Worm (Caenorhabditis elegans) whole organism, young adult: Measurements from ENCODE around the gene srh-3.

ENCODE experiments used
- F33H1.4 ChIP-seq: fragments of 200-800 bp; sonication (Bioruptor generic); IDR thresholded peaks from 2 replicates; pipeline ENCODE4 v1.3.6; 2022; ENCODE audit warnings: missing genetic modification reagents, missing genetic modification characterization, missing compliant biosample characterization
- K12H6.12 ChIP-seq: fragments of 200-800 bp; sonication (Bioruptor generic); optimal IDR thresholded peaks from 2 replicates; lab custom pipeline; 2018; ENCODE audit warnings: mild to moderate bottlenecking, missing genetic modification characterization, missing compliant biosample characterization
- Y56A3A.18 ChIP-seq: fragments of 200-800 bp; sonication (Bioruptor generic); IDR thresholded peaks from 2 replicates; pipeline ENCODE4 v1.3.6; 2022; ENCODE audit warnings: missing genetic modification reagents, missing genetic modification characterization, missing compliant biosample characterization
- aptf-2 ChIP-seq: fragments of 200-800 bp; sonication (Bioruptor generic); conservative IDR thresholded peaks from 2 replicates; pipeline ENCODE4 v1.3.6; 2022; ENCODE audit warnings: missing genetic modification reagents, missing genetic modification characterization, missing compliant biosample characterization
- aptf-3 ChIP-seq: fragments of 200-800 bp; sonication (Bioruptor generic); IDR thresholded peaks from 2 replicates; pipeline ENCODE4 v1.3.6; 2022; ENCODE audit warnings: missing genetic modification characterization, missing compliant biosample characterization
- attf-6 ChIP-seq: fragments of 200-800 bp; sonication (Bioruptor generic); IDR thresholded peaks from 2 replicates; pipeline ENCODE4 v1.3.6; 2022; ENCODE audit warnings: missing genetic modification reagents, missing genetic modification characterization, missing compliant biosample characterization
- cebp-2 ChIP-seq: fragments of 200-800 bp; sonication (Bioruptor generic); IDR thresholded peaks from 2 replicates; pipeline ENCODE4 v1.3.6; 2022; ENCODE audit warnings: missing genetic modification characterization, missing compliant biosample characterization
- ceh-27 ChIP-seq: fragments of 200-800 bp; sonication (Bioruptor generic); optimal IDR thresholded peaks from 2 replicates; lab custom pipeline; 2018; ENCODE audit warnings: mild to moderate bottlenecking, missing genetic modification characterization, moderate library complexity, missing compliant biosample characterization
- ceh-91 ChIP-seq: fragments of 200-800 bp; sonication (Bioruptor generic); IDR thresholded peaks from 2 replicates; pipeline ENCODE4 v1.3.6; 2022; ENCODE audit warnings: missing genetic modification reagents, missing genetic modification characterization, missing compliant biosample characterization
- dox-1 ChIP-seq: fragments of 200-800 bp; sonication (Bioruptor generic); IDR thresholded peaks from 2 replicates; pipeline ENCODE4 v1.3.6; 2022; ENCODE audit warnings: missing genetic modification reagents, missing genetic modification characterization, missing compliant biosample characterization
- dpff-1 ChIP-seq: sonication (generic microtip); optimal IDR thresholded peaks from 2 replicates; lab custom pipeline; 2017; ENCODE audit warnings: mild to moderate bottlenecking, missing genetic modification characterization, missing compliant biosample characterization
- egrh-3 ChIP-seq: fragments of 200-800 bp; sonication (Bioruptor generic); IDR thresholded peaks from 2 replicates; pipeline ENCODE4 v1.3.6; 2022; ENCODE audit warnings: missing genetic modification reagents, missing genetic modification characterization, missing compliant biosample characterization
- hlh-26 ChIP-seq: fragments of 200-800 bp; sonication (Bioruptor generic); conservative IDR thresholded peaks from 2 replicates; pipeline ENCODE4 v1.3.6; 2022; ENCODE audit warnings: missing genetic modification reagents, missing genetic modification characterization, missing compliant biosample characterization
- hmg-1.2 ChIP-seq: fragments of 200-800 bp; sonication (Bioruptor generic); IDR thresholded peaks from 2 replicates; pipeline ENCODE4 v1.3.6; 2022; ENCODE audit warnings: missing genetic modification reagents, missing genetic modification characterization, missing compliant biosample characterization
- hmg-20 ChIP-seq: fragments of 200-800 bp; sonication (Bioruptor generic); IDR thresholded peaks from 2 replicates; pipeline ENCODE4 v1.3.6; 2022; ENCODE audit warnings: missing genetic modification reagents, missing genetic modification characterization, missing compliant biosample characterization
- lin-26 ChIP-seq: fragments of 200-800 bp; sonication (Bioruptor generic); IDR thresholded peaks from 2 replicates; pipeline ENCODE4 v1.3.6; 2022; ENCODE audit warnings: missing genetic modification reagents, missing genetic modification characterization, missing compliant biosample characterization
- lin-40 ChIP-seq: sonication (generic microtip); optimal IDR thresholded peaks from 2 replicates; lab custom pipeline; 2016; ENCODE audit warnings: missing genetic modification characterization, mild to moderate bottlenecking, missing compliant biosample characterization, missing genotype, missing genetic modification reagents
- lsl-1 ChIP-seq: fragments of 200-800 bp; sonication (Bioruptor generic); optimal IDR thresholded peaks from 2 replicates; lab custom pipeline; 2018; ENCODE audit warnings: mild to moderate bottlenecking, missing genetic modification characterization, moderate library complexity, missing compliant biosample characterization
- madf-10 ChIP-seq: sonication (generic microtip); optimal IDR thresholded peaks from 2 replicates; lab custom pipeline; 2016; ENCODE audit warnings: mild to moderate bottlenecking, missing genetic modification characterization, missing compliant biosample characterization
- madf-6 ChIP-seq: fragments of 200-800 bp; sonication (Bioruptor generic); IDR thresholded peaks from 2 replicates; pipeline ENCODE4 v1.3.6; 2022; ENCODE audit warnings: missing genetic modification reagents, missing genetic modification characterization, missing compliant biosample characterization
- mes-4 ChIP-seq: sonication (generic microtip); optimal IDR thresholded peaks from 2 replicates; lab custom pipeline; 2016; ENCODE audit warnings: missing genotype, missing genetic modification characterization, missing compliant biosample characterization
- nhr-120 ChIP-seq: fragments of 200-800 bp; sonication (Bioruptor generic); IDR thresholded peaks from 2 replicates; pipeline ENCODE4 v1.3.6; 2022; ENCODE audit warnings: missing genetic modification characterization, missing compliant biosample characterization
- nhr-179 ChIP-seq: sonication (generic microtip); optimal IDR thresholded peaks from 2 replicates; lab custom pipeline; 2016; ENCODE audit warnings: mild to moderate bottlenecking, missing genetic modification characterization, missing compliant biosample characterization
- nhr-27 ChIP-seq: fragments of 200-800 bp; sonication (Bioruptor generic); optimal IDR thresholded peaks from 2 replicates; lab custom pipeline; 2018; ENCODE audit warnings: mild to moderate bottlenecking, missing genetic modification characterization, moderate library complexity, missing compliant biosample characterization
- nhr-80 ChIP-seq: sonication (generic microtip); optimal IDR thresholded peaks from 2 replicates; lab custom pipeline; 2016; ENCODE audit warnings: missing genetic modification characterization, missing compliant biosample characterization
- pbrm-1 ChIP-seq: fragments of 200-800 bp; sonication (Bioruptor generic); IDR thresholded peaks from 2 replicates; pipeline ENCODE4 v1.3.6; 2022; ENCODE audit warnings: missing genetic modification reagents, missing genetic modification characterization, missing compliant biosample characterization
- rcor-1 ChIP-seq: fragments of 200-800 bp; sonication (Bioruptor generic); IDR thresholded peaks from 2 replicates; pipeline ENCODE4 v1.3.6; 2022; ENCODE audit warnings: missing genetic modification reagents, missing genetic modification characterization, missing compliant biosample characterization
- snpc-1.3 ChIP-seq: sonication (generic microtip); optimal IDR thresholded peaks from 2 replicates; lab custom pipeline; 2017; ENCODE audit warnings: missing genetic modification characterization, mild to moderate bottlenecking, missing compliant biosample characterization, antibody characterized with exemption, moderate library complexity, missing genotype, missing genetic modification reagents; ENCODE audit not compliant: insufficient read depth
- somi-1 ChIP-seq: fragments of 200-800 bp; sonication (Bioruptor generic); optimal IDR thresholded peaks from 2 replicates; lab custom pipeline; 2018; ENCODE audit warnings: mild to moderate bottlenecking, missing genetic modification characterization, missing compliant biosample characterization
- sptf-2 ChIP-seq: fragments of 200-800 bp; sonication (Bioruptor generic); optimal IDR thresholded peaks from 2 replicates; lab custom pipeline; 2018; ENCODE audit warnings: mild to moderate bottlenecking, missing genetic modification characterization, missing compliant biosample characterization
- unc-130 ChIP-seq: sonication (generic microtip); optimal IDR thresholded peaks from 2 replicates; lab custom pipeline; 2016; ENCODE audit warnings: missing genetic modification reagents, missing genetic modification characterization, missing compliant biosample characterization
- xnd-1 ChIP-seq: sonication (generic microtip); optimal IDR thresholded peaks from 2 replicates; lab custom pipeline; 2016; ENCODE audit warnings: missing genotype, missing genetic modification reagents, missing genetic modification characterization, missing compliant biosample characterization
- zfh-2 ChIP-seq: fragments of 200-800 bp; sonication (Bioruptor generic); conservative IDR thresholded peaks from 2 replicates; pipeline ENCODE4 v1.3.6; 2022; ENCODE audit warnings: missing genetic modification reagents, missing genetic modification characterization, missing compliant biosample characterization
- zim-3 ChIP-seq: sonication (generic microtip); optimal IDR thresholded peaks from 2 replicates; lab custom pipeline; 2017; ENCODE audit warnings: mild to moderate bottlenecking, missing genetic modification characterization, moderate library complexity, missing compliant biosample characterization
- ztf-18 ChIP-seq: sonication (generic microtip); optimal IDR thresholded peaks from 2 replicates; lab custom pipeline; 2016; ENCODE audit warnings: missing genotype, mild to moderate bottlenecking, missing genetic modification characterization, missing compliant biosample characterization
- ztf-3 ChIP-seq: fragments of 200-800 bp; sonication (Bioruptor generic); optimal IDR thresholded peaks from 2 replicates; lab custom pipeline; 2018; ENCODE audit warnings: mild to moderate bottlenecking, missing genetic modification characterization, missing compliant biosample characterization

Gene srh-3

DNA sequence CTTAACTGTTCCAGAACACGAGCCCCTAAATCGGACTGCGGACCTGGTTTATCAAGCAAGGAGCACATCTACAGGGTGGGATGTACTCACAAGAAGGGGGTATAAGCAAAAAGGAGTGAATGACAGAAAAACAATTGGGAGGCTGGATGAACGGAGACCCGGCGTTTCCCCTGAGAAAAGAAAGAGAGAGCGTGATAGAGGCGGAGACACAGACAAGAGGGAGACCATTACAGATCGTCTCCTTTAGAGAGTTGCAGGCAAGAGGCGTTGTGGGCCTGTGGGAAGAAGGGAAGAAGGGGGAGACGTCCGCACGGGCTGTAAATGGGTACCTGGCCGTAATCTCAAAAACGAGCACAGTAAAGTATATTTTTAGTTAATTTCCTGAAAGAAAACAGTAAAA is 11.5 kb downstream of the srh-3 start, which contains the start of gene Y46H3C.7:
TSS of gene Y46H3C.7 (minus strand) at position 147 of the 400 bp plus-strand sequence.
- peak; percentile 94 for TF ChIP-seq aptf-2 (GFP tag; lab: Robert Waterston, UW)
- 0 out of 2 replicates have a peak, but pooled peaks have one; percentile 60 for TF ChIP-seq aptf-3
- peak; percentile 65 for TF ChIP-seq hmg-1.2 (GFP tag; lab: Robert Waterston, UW)

DNA sequence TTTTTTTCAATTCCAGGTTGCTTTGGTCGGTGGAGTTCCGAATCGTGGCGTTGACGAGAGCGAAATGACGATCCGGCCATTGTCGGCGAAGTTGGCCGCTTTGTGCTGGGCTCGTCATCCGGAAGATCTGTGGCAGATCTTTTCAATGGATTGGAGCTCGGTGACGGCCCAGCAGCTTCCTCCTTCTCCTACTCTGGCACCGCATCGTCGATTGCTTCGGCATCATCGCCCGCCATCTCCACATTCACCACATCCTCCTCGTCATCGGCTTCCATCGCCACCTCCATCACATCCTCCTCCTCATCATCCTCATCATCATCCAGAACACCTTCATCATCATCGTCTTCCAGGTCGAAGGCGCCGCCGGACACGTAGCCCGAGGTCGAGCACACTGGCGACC is 16.0 kb downstream of the srh-3 start:
- TF ChIP-seq nhr-80 (tag; lab: Kevin White, UChicago), result no peak
- no peak for TF ChIP-seq dpff-1
- peak; percentile 49; the same call in 1 of the 2 replicates for TF ChIP-seq egrh-3 (GFP tag; lab: Robert Waterston, UW)
- no peak for TF ChIP-seq ztf-18 (tag; lab: Kevin White, UChicago)
- no peak for TF ChIP-seq ztf-3 (GFP tag; lab: Kevin White, UChicago)
- TF ChIP-seq somi-1 (GFP tag; lab: Kevin White, UChicago), result no peak
- peak; percentile 79 for TF ChIP-seq zfh-2 (GFP tag; lab: Robert Waterston, UW)
- TF ChIP-seq snpc-1.3 (tag; lab: Kevin White, UChicago), result no peak
- TF ChIP-seq rcor-1 (GFP tag; lab: Robert Waterston, UW), result no peak
- no peak for TF ChIP-seq pbrm-1
- TF ChIP-seq dox-1 (GFP tag; lab: Robert Waterston, UW), result no peak
- no peak for TF ChIP-seq hlh-26 (GFP tag; lab: Robert Waterston, UW)
- no peak for TF ChIP-seq cebp-2 (GFP tag; lab: Robert Waterston, UW)
- no peak for TF ChIP-seq hmg-20 (GFP tag; lab: Robert Waterston, UW)

DNA sequence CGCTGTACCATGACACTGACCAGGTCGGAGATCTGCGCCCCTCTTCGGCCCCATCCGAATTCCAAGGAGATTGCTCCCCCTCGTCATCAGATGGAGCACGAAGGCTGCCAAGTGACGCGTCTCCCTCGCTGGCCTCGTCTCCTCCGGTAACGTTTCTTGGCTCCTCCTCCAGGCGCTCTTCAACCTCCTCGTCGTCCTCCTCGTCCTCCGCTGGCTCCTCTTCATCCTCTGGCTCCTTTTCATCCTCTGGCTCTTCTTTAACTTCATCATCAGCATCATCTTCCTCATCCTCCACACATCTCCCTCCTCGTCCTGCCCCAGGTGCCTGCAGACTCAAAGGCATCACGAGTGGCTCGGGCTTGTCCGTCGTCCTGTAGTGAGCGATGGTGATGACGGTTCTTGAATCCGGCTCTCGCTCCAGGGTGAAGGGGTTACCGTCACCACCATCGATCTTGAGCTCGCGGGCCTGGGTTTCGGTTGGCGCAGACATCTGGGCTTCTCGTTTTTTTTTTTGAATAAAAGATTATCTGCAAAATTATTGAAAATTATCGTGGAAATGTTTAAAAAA is 16.9 kb downstream of the srh-3 start:
- TF ChIP-seq zim-3 (no peak), nhr-120 (no peak), egrh-3 (GFP tag; lab: Robert Waterston, UW) (peak; percentile 78), zfh-2 (GFP tag; lab: Robert Waterston, UW) (peak; percentile 89), Y56A3A.18 (GFP tag; lab: Robert Waterston, UW) (no peak), attf-6 (0 out of 2 replicates have a peak, but pooled peaks have one; percentile 25)

DNA sequence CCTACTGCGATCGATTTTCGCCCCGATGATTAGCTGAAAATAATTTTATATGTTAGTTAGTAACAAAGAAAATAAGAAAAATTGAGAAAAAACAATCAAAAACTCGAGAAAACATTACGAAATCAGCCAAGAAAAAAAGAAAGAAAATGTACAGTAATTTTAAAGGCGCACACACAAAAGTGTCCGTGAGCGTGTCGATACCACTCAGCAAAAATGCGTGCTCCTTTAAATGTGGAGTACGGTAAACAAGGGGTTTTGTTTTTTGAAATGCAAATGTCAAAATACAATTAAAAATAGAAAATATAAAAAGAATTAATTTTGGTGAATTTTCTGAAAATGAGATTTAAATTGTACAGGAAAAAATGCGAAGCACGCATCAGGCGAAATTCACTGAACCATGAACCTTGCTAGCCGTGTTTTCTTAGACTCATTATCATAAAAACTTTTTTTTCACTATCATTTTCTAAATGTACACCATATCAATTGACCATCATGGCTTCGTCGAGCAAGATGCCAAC is 19.3 kb downstream of the srh-3 start, which contains the start of gene srw-90:
TSS of gene srw-90 (plus strand) at position 468 of the 518 bp plus-strand sequence.
- TF ChIP-seq xnd-1 (tag; lab: Kevin White, UChicago), result peak; percentile 45
- no peak for TF ChIP-seq madf-10 (tag; lab: Kevin White, UChicago)
- TF ChIP-seq hlh-26 (GFP tag; lab: Robert Waterston, UW), result no peak
- no peak for TF ChIP-seq K12H6.12 (tag; lab: Kevin White, UChicago)
- no peak for TF ChIP-seq sptf-2 (GFP tag; lab: Kevin White, UChicago)
- peak; percentile 72 for TF ChIP-seq madf-6
- TF ChIP-seq nhr-27, result no peak
- peak; percentile 73 for TF ChIP-seq F33H1.4 (GFP tag; lab: Robert Waterston, UW)
- TF ChIP-seq lin-40 (tag; lab: Kevin White, UChicago), result no peak
- TF ChIP-seq dox-1 (GFP tag; lab: Robert Waterston, UW), result no peak
- TF ChIP-seq ceh-91 (GFP tag; lab: Robert Waterston, UW), result no peak
- no peak for TF ChIP-seq ceh-27 (GFP tag; lab: Kevin White, UChicago)
- no peak for TF ChIP-seq nhr-179 (tag; lab: Kevin White, UChicago)
- TF ChIP-seq mes-4 (tag; lab: Kevin White, UChicago), result no peak
- no peak for TF ChIP-seq unc-130 (GFP tag; lab: Kevin White, UChicago)
- TF ChIP-seq dpff-1, result no peak
- no peak for TF ChIP-seq lin-26
- TF ChIP-seq lsl-1, result peak; percentile 85
